Fruit fly (Drosophila melanogaster) whole organism, prepupa: ENCODE measurements around the gene CG43072.

Source experiments
- Blimp-1 ChIP-seq: fragments of 200-800 bp; sonication (Bioruptor generic); optimal IDR thresholded peaks from 3 replicates; lab custom pipeline; 2017; ENCODE audit warnings: missing biosample characterization, missing genetic modification characterization, mild to moderate bottlenecking, moderate library complexity, missing genetic modification reagents
- CG6163 ChIP-seq: fragments of 200-800 bp; sonication (Bioruptor generic); IDR thresholded peaks from 3 replicates; pipeline ENCODE4 v1.3.6; 2022; ENCODE audit warnings: missing biosample characterization, missing genetic modification characterization
- CG6276 ChIP-seq: fragments of 200-800 bp; sonication (Bioruptor generic); optimal IDR thresholded peaks from 2 replicates; lab custom pipeline; 2017; ENCODE audit warnings: missing biosample characterization, mild to moderate bottlenecking, missing genetic modification characterization
- CG6854 ChIP-seq: fragments of 200-800 bp; sonication (Bioruptor generic); optimal IDR thresholded peaks from 2 replicates; lab custom pipeline; 2017; ENCODE audit warnings: missing biosample characterization, mild to moderate bottlenecking, missing genetic modification characterization
- Eip93F ChIP-seq: fragments of 200-800 bp; sonication (Bioruptor generic); optimal IDR thresholded peaks from 2 replicates; lab custom pipeline; 2016; ENCODE audit warnings: missing biosample characterization, mild to moderate bottlenecking, missing genetic modification characterization
- Sox102F ChIP-seq: fragments of 200-800 bp; sonication (Bioruptor generic); optimal IDR thresholded peaks from 2 replicates; lab custom pipeline; 2016; ENCODE audit warnings: missing biosample characterization, mild to moderate bottlenecking, missing genetic modification characterization
- Sox14 ChIP-seq: fragments of 200-800 bp; sonication (Bioruptor generic); optimal IDR thresholded peaks from 3 replicates; lab custom pipeline; 2016; ENCODE audit warnings: missing biosample characterization, missing genetic modification characterization
- eg ChIP-seq: fragments of 200-800 bp; sonication (Bioruptor generic); IDR thresholded peaks from 3 replicates; pipeline ENCODE4 v1.3.6; 2022; ENCODE audit warnings: missing biosample characterization, missing genetic modification characterization
- fd59A ChIP-seq: fragments of 200-800 bp; sonication (Bioruptor generic); optimal IDR thresholded peaks from 2 replicates; lab custom pipeline; 2017; ENCODE audit warnings: missing biosample characterization, mild to moderate bottlenecking, missing genetic modification characterization, missing genetic modification reagents
- svp ChIP-seq: fragments of 200-800 bp; sonication (Bioruptor generic); peaks from one replicate; lab custom pipeline; 2016; ENCODE audit warnings: missing biosample characterization, missing genetic modification characterization

dm6 chr3L:21066210-21066912 lies 709 bp downstream of the CG43072 start:
- TF ChIP-seq svp (GFP tag; lab: Kevin White, UChicago): no peak
- TF ChIP-seq Sox14 (GFP tag; lab: Kevin White, UChicago): no peak
- no peak for TF ChIP-seq Blimp-1 (GFP tag; lab: Kevin White, UChicago)
- no peak for TF ChIP-seq Eip93F
- TF ChIP-seq fd59A (GFP tag; lab: Kevin White, UChicago): no peak
- no peak for TF ChIP-seq Sox102F
- TF ChIP-seq CG6854 (GFP tag; lab: Kevin White, UChicago): no peak
- no peak for TF ChIP-seq eg (GFP tag; lab: Robert Waterston, UW)
- TF ChIP-seq CG6163 (GFP tag; lab: Robert Waterston, UW): no peak
- TF ChIP-seq CG6276 (GFP tag; lab: Kevin White, UChicago): no peak
